Worm (Caenorhabditis elegans): ENCODE data around the gene F25E2.2.
A peak's percentile ranks its signal among the peaks of the same experiment; 100 is the strongest.

F25E2.2 gene

DNA sequence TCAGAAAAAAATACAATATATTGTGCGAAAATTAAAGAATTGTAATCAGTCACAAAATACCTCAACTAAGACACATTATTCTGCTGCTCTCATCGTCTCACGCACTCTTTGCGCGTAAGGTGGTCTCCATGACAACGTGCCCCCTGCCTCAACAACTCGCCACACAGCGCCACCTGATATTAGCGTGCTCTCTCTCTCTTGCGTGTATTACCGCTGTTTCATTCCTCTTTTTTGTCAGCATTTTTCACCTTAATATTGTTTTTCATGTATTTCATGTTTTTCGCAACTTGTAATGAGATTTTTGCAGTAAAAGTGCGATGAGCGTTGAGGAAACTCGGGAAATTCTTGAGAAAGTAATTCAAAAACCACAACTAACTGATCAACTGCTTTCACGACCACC, 47.1 kb downstream of the F25E2.2 start, which contains the start of gene dyf-11:
dyf-11 (plus strand) TSS at position 301 of the 400 bp plus-strand sequence.
- no peak for TF ChIP-seq nhr-11 (tag; optimal IDR thresholded peaks at IDR 0.05)
- TF ChIP-seq ama-1 (optimal IDR thresholded peaks at IDR 0.05), result no peak
- TF ChIP-seq jun-1 (tag; optimal IDR thresholded peaks at IDR 0.05), result no peak
- TF ChIP-seq pha-4 (tag; optimal IDR thresholded peaks at IDR 0.05), result no peak
- no peak for TF ChIP-seq nhr-67 (tag; optimal IDR thresholded peaks at IDR 0.05)
- TF ChIP-seq lsy-12 (tag; optimal IDR thresholded peaks at IDR 0.05), result no peak
- no peak for TF ChIP-seq nhr-25 (tag; optimal IDR thresholded peaks at IDR 0.05)
- no peak for TF ChIP-seq nfya-1 (tag; optimal IDR thresholded peaks at IDR 0.05; ENCODE audit: insufficient read depth)
- no peak for TF ChIP-seq elt-1 (tag; optimal IDR thresholded peaks at IDR 0.05)
- TF ChIP-seq tbx-2 (tag; optimal IDR thresholded peaks at IDR 0.05), result no peak
- no peak for TF ChIP-seq lin-39 (tag; optimal IDR thresholded peaks at IDR 0.05)
- TF ChIP-seq nhr-43 (tag; optimal IDR thresholded peaks at IDR 0.05; ENCODE audit: poor library complexity, severe bottlenecking), result no peak
- no peak for TF ChIP-seq nhr-12 (tag; optimal IDR thresholded peaks at IDR 0.05)
- no peak for TF ChIP-seq ztf-4 (tag; optimal IDR thresholded peaks at IDR 0.05)
- no peak for TF ChIP-seq fkh-2 (tag; optimal IDR thresholded peaks at IDR 0.05)
- no peak for TF ChIP-seq fkh-10 (GFP tag; optimal IDR thresholded peaks at IDR 0.05)
- no peak for TF ChIP-seq skn-1 (tag; optimal IDR thresholded peaks at IDR 0.05)
- TF ChIP-seq sea-2 (GFP tag; optimal IDR thresholded peaks at IDR 0.05), result no peak
- TF ChIP-seq mml-1 (tag; optimal IDR thresholded peaks at IDR 0.05), result no peak

- TF ChIP-seq fkh-2 (tag; optimal IDR thresholded peaks at IDR 0.05), result no peak
- no peak for TF ChIP-seq tbx-2 (tag; optimal IDR thresholded peaks at IDR 0.05)
- no peak for TF ChIP-seq elt-2 (tag; optimal IDR thresholded peaks at IDR 0.05)
- TF ChIP-seq lsy-12 (tag; optimal IDR thresholded peaks at IDR 0.05), result no peak
- no peak for TF ChIP-seq ama-1 (optimal IDR thresholded peaks at IDR 0.05)
- peak; percentile 59 for TF ChIP-seq nfya-1 (tag; optimal IDR thresholded peaks at IDR 0.05; ENCODE audit: insufficient read depth)
- no peak for TF ChIP-seq jun-1 (tag; optimal IDR thresholded peaks at IDR 0.05)
- TF ChIP-seq fkh-10 (GFP tag; optimal IDR thresholded peaks at IDR 0.05), result no peak
- TF ChIP-seq nhr-76 (tag; optimal IDR thresholded peaks at IDR 0.05), result no peak
- no peak for TF ChIP-seq fos-1 (tag; optimal IDR thresholded peaks at IDR 0.05)
- TF ChIP-seq nhr-28 (tag; optimal IDR thresholded peaks at IDR 0.05), result no peak
- TF ChIP-seq egl-5 (tag; optimal IDR thresholded peaks at IDR 0.05), result no peak
- no peak for TF ChIP-seq elt-3 (tag; optimal IDR thresholded peaks at IDR 0.05)
- no peak for TF ChIP-seq nhr-77 (tag; optimal IDR thresholded peaks at IDR 0.05)
- peak; percentile 67 for TF ChIP-seq hmg-11 (tag; optimal IDR thresholded peaks at IDR 0.05)
- TF ChIP-seq ztf-4 (tag; optimal IDR thresholded peaks at IDR 0.05), result no peak
- no peak for TF ChIP-seq egl-27 (tag; optimal IDR thresholded peaks at IDR 0.05)
- TF ChIP-seq ceh-16 (tag; optimal IDR thresholded peaks at IDR 0.05), result no peak
- TF ChIP-seq lin-39 (tag; optimal IDR thresholded peaks at IDR 0.05), result peak; percentile 50
- TF ChIP-seq snpc-4 (tag; optimal IDR thresholded peaks at IDR 0.05), result no peak
Observed at ce11 chrX:760579-760978, 50.0 kb downstream of the F25E2.2 start.

DNA sequence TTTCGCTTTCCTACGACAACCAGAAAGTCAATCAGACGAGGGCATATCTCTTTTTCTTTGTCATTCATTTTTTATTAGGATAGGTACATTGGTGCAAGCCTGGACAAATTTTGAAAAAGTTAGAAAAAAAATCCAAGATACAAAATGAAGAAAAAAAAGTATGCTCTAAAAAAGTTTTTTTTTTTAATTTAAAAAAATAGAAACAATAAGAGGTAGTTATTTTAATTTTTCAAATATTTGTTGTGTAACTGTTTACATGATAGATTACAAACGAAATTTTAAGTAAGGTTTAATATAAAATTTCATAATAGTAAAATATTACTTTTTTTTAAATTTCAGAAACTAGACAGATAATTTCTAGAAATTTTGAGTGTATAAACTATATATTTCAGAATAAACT, 51.0 kb downstream of the F25E2.2 start, which contains the start of gene aex-3:
aex-3 (minus strand) TSS at position 101 of the 400 bp plus-strand sequence.
- TF ChIP-seq mdl-1 (tag; optimal IDR thresholded peaks at IDR 0.05) (no peak), nhr-67 (tag; optimal IDR thresholded peaks at IDR 0.05) (no peak), ceh-16 (tag; optimal IDR thresholded peaks at IDR 0.05) (no peak), hmg-11 (tag; optimal IDR thresholded peaks at IDR 0.05) (no peak), aly-2 (tag; optimal IDR thresholded peaks at IDR 0.05) (no peak), ztf-4 (tag; optimal IDR thresholded peaks at IDR 0.05) (no peak), R02D3.7 (tag; optimal IDR thresholded peaks at IDR 0.05) (no peak), unc-62 (GFP tag; optimal IDR thresholded peaks at IDR 0.05) (no peak)

Measured in whole organism, L3 larva.